Fruit fly (Drosophila melanogaster) whole organism, embryonic: ENCODE measurements around the gene CG13461.

Source experiments
- B-H1 ChIP-seq: fragments of 200-800 bp; sonication (Bioruptor generic); IDR thresholded peaks from 3 replicates; pipeline ENCODE4 v1.3.6; 2022; ENCODE audit warnings: missing biosample characterization, missing genetic modification characterization
- CG10565 ChIP-seq: fragments of 200-800 bp; sonication (Bioruptor generic); optimal IDR thresholded peaks from 3 replicates; lab custom pipeline; 2016; ENCODE audit warnings: missing biosample characterization, mild to moderate bottlenecking, missing genetic modification characterization
- CG15601 ChIP-seq: fragments of 200-800 bp; sonication (Bioruptor generic); optimal IDR thresholded peaks from 3 replicates; lab custom pipeline; 2019; ENCODE audit warnings: missing biosample characterization, mild to moderate bottlenecking, missing genetic modification characterization, moderate library complexity
- CG4854 ChIP-seq: fragments of 200-800 bp; sonication (Bioruptor generic); optimal IDR thresholded peaks from 2 replicates; lab custom pipeline; 2016; ENCODE audit warnings: missing biosample characterization, missing genetic modification characterization, inconsistent platforms
- CG7357 ChIP-seq: fragments of 200-800 bp; sonication (Bioruptor generic); IDR thresholded peaks from 3 replicates; pipeline ENCODE4 v1.3.6; 2022; ENCODE audit warnings: missing biosample characterization, missing genetic modification characterization
- nerfin-1 ChIP-seq: fragments of 200-800 bp; sonication (Bioruptor generic); optimal IDR thresholded peaks from 3 replicates; lab custom pipeline; 2019; ENCODE audit warnings: missing biosample characterization, mild to moderate bottlenecking, missing genetic modification characterization, moderate library complexity
- tgo ChIP-seq: fragments of 200-800 bp; sonication (Bioruptor generic); IDR thresholded peaks from 3 replicates; pipeline ENCODE4 v1.3.6; 2022; ENCODE audit warnings: missing biosample characterization, missing genetic modification characterization
- tx ChIP-seq: fragments of 200-800 bp; sonication (Bioruptor generic); optimal IDR thresholded peaks from 2 replicates; lab custom pipeline; 2016; ENCODE audit warnings: missing biosample characterization, missing genetic modification characterization

dm6 chr3L:15043874-15044336 is 8.4 kb downstream of the CG13461 start, which contains the start of gene ind:
- TF ChIP-seq tx, result no peak
- TF ChIP-seq CG10565 (GFP tag; lab: Kevin White, UChicago), result no peak
- no peak for TF ChIP-seq CG7357
- no peak for TF ChIP-seq B-H1 (GFP tag; lab: Robert Waterston, UW)
- TF ChIP-seq nerfin-1 (tag; lab: Kevin White, UChicago), result no peak
- no peak for TF ChIP-seq CG15601 (tag; lab: Kevin White, UChicago)
- no peak for TF ChIP-seq CG4854 (GFP tag; lab: Kevin White, UChicago)
- no peak for TF ChIP-seq tgo (GFP tag; lab: Robert Waterston, UW)
